Fruit fly (Drosophila melanogaster) whole organism, embryonic: Measurements from ENCODE around the gene Bub1.

Experiments
- C15 ChIP-seq: fragments of 200-800 bp; sonication (Bioruptor generic); IDR thresholded peaks from 3 replicates; pipeline ENCODE4 v1.3.6; 2022; ENCODE audit warnings: missing biosample characterization, missing genetic modification characterization
- CG10979 ChIP-seq: fragments of 200-800 bp; sonication (Bioruptor generic); optimal IDR thresholded peaks from 2 replicates; lab custom pipeline; 2018; ENCODE audit warnings: missing biosample characterization, mild to moderate bottlenecking, missing genetic modification characterization, moderate library complexity
- CG11247 ChIP-seq: fragments of 200-800 bp; sonication (Bioruptor generic); IDR thresholded peaks from 2 replicates; pipeline ENCODE4 v1.3.6; 2022; ENCODE audit warnings: missing biosample characterization, missing genetic modification characterization
- CG11695 ChIP-seq: fragments of 200-800 bp; sonication (Bioruptor generic); IDR thresholded peaks from 3 replicates; pipeline ENCODE4 v1.3.6; 2022; ENCODE audit warnings: missing biosample characterization, missing genetic modification characterization
- CG12769 ChIP-seq: fragments of 200-800 bp; sonication (Bioruptor generic); optimal IDR thresholded peaks from 2 replicates; lab custom pipeline; 2019; ENCODE audit warnings: missing biosample characterization, mild to moderate bottlenecking, missing genetic modification characterization, moderate library complexity
- CG17359 ChIP-seq: fragments of 200-800 bp; sonication (Bioruptor generic); optimal IDR thresholded peaks from 3 replicates; lab custom pipeline; 2018; ENCODE audit warnings: missing biosample characterization, mild to moderate bottlenecking, missing genetic modification characterization, moderate library complexity
- CG2199 ChIP-seq: fragments of 200-800 bp; sonication (Bioruptor generic); IDR thresholded peaks from 3 replicates; pipeline ENCODE4 v1.3.6; 2022; ENCODE audit warnings: missing biosample characterization, missing genetic modification characterization
- CG2678 ChIP-seq: fragments of 200-800 bp; sonication (Bioruptor generic); optimal IDR thresholded peaks from 3 replicates; lab custom pipeline; 2019; ENCODE audit warnings: missing biosample characterization, mild to moderate bottlenecking, missing genetic modification characterization, moderate library complexity
- CG31365 ChIP-seq: fragments of 200-800 bp; sonication (Bioruptor generic); optimal IDR thresholded peaks from 2 replicates; lab custom pipeline; 2018; ENCODE audit warnings: missing biosample characterization, mild to moderate bottlenecking, missing genetic modification characterization
- CG6791 ChIP-seq: fragments of 200-800 bp; sonication (Bioruptor generic); IDR thresholded peaks from 3 replicates; pipeline ENCODE4 v1.3.6; 2022; ENCODE audit warnings: missing biosample characterization, missing genetic modification characterization; ENCODE audit not compliant: partially characterized antibody
- CG7357 ChIP-seq: fragments of 200-800 bp; sonication (Bioruptor generic); IDR thresholded peaks from 3 replicates; pipeline ENCODE4 v1.3.6; 2022; ENCODE audit warnings: missing biosample characterization, missing genetic modification characterization
- CG7745 ChIP-seq: fragments of 200-800 bp; sonication (Bioruptor generic); optimal IDR thresholded peaks from 2 replicates; lab custom pipeline; 2018; ENCODE audit warnings: missing biosample characterization, mild to moderate bottlenecking, missing genetic modification characterization, moderate library complexity
- Fer2 ChIP-seq: fragments of 200-800 bp; sonication (Bioruptor generic); optimal IDR thresholded peaks from 2 replicates; lab custom pipeline; 2018; ENCODE audit warnings: missing biosample characterization, mild to moderate bottlenecking, missing genetic modification characterization, moderate library complexity
- H2.0 ChIP-seq: fragments of 200-800 bp; sonication (Bioruptor generic); IDR thresholded peaks from 2 replicates; pipeline ENCODE4 v1.3.6; 2022; ENCODE audit warnings: missing biosample characterization, missing genetic modification characterization
- Kr ChIP-seq: fragments of 200-800 bp; sonication (Bioruptor generic); optimal IDR thresholded peaks from 2 replicates; lab custom pipeline; 2017; ENCODE audit warnings: missing biosample characterization, mild to moderate bottlenecking, missing genetic modification characterization
- MBD-R2 ChIP-seq: fragments of 200-800 bp; sonication (Bioruptor generic); IDR thresholded peaks from 2 replicates; pipeline ENCODE4 v1.3.6; 2022; ENCODE audit warnings: missing biosample characterization, missing genetic modification characterization
- Stat92E ChIP-seq, 3 experiments: fragments of >200 bp in 2 of 3; fragments of 200-800 bp in 1 of 3; sonication (Bioruptor generic) in 1 of 3; optimal IDR thresholded peaks; 2 replicates each; lab custom pipeline; 2017 to 2019; ENCODE audit warnings: missing biosample characterization in 3 of 3, missing genetic modification characterization in 3 of 3, mild to moderate bottlenecking in 1 of 3, moderate library complexity in 1 of 3
- abd-A ChIP-seq: fragments of 200-800 bp; sonication (Bioruptor generic); optimal IDR thresholded peaks from 3 replicates; lab custom pipeline; 2019; ENCODE audit warnings: missing biosample characterization, mild to moderate bottlenecking, missing genetic modification characterization, moderate library complexity
- ac ChIP-seq: fragments of 200-800 bp; sonication (Bioruptor generic); optimal IDR thresholded peaks from 3 replicates; lab custom pipeline; 2017; ENCODE audit warnings: missing biosample characterization, mild to moderate bottlenecking, missing genetic modification characterization
- ara ChIP-seq: fragments of 200-800 bp; sonication (Bioruptor generic); IDR thresholded peaks from 2 replicates; pipeline ENCODE4 v1.3.6; 2022; ENCODE audit warnings: missing biosample characterization, missing genetic modification characterization
- bab2 ChIP-seq: fragments of 200-800 bp; sonication (Bioruptor generic); optimal IDR thresholded peaks from 2 replicates; lab custom pipeline; 2016; ENCODE audit warnings: missing biosample characterization, missing genetic modification characterization
- bigmax ChIP-seq: fragments of 200-800 bp; sonication (Bioruptor generic); optimal IDR thresholded peaks from 2 replicates; lab custom pipeline; 2018; ENCODE audit warnings: missing biosample characterization, mild to moderate bottlenecking, missing genetic modification characterization
- cad ChIP-seq: fragments of >200 bp; optimal IDR thresholded peaks from 2 replicates; lab custom pipeline; 2017; ENCODE audit warnings: missing biosample characterization, missing genetic modification characterization
- chm ChIP-seq: fragments of 200-800 bp; sonication (Bioruptor generic); IDR thresholded peaks from 2 replicates; pipeline ENCODE4 v1.3.6; 2022; ENCODE audit warnings: missing biosample characterization, missing genetic modification characterization
- cwo ChIP-seq: fragments of 200-800 bp; sonication (Bioruptor generic); optimal IDR thresholded peaks from 3 replicates; lab custom pipeline; 2017; ENCODE audit warnings: missing biosample characterization, missing genetic modification characterization, mild to moderate bottlenecking, moderate library complexity, missing genetic modification reagents
- dpn ChIP-seq, 2 experiments: fragments of 200-800 bp; sonication (Bioruptor generic); optimal IDR thresholded peaks; 3 replicates each; lab custom pipeline; 2016; ENCODE audit warnings: missing biosample characterization in 2 of 2, missing genetic modification characterization in 2 of 2
- dysf ChIP-seq: fragments of 200-800 bp; sonication (Bioruptor generic); IDR thresholded peaks from 3 replicates; pipeline ENCODE4 v1.3.6; 2022; ENCODE audit warnings: missing biosample characterization, missing genetic modification characterization
- eve ChIP-seq, 2 experiments: fragments of >200 bp; optimal IDR thresholded peaks; 2 replicates each; lab custom pipeline; 2017; ENCODE audit warnings: missing biosample characterization in 2 of 2, missing genetic modification characterization in 2 of 2
- ewg ChIP-seq: fragments of 200-800 bp; sonication (Bioruptor generic); optimal IDR thresholded peaks from 3 replicates; lab custom pipeline; 2017; ENCODE audit warnings: mild to moderate bottlenecking, missing biosample characterization, missing genetic modification reagents, missing genetic modification characterization
- grau ChIP-seq: fragments of 200-800 bp; optimal IDR thresholded peaks from 3 replicates; lab custom pipeline; 2019; ENCODE audit warnings: missing biosample characterization, mild to moderate bottlenecking, missing genetic modification characterization, moderate library complexity
- grn ChIP-seq: fragments of 200-800 bp; sonication (Bioruptor generic); optimal IDR thresholded peaks from 3 replicates; lab custom pipeline; 2017; ENCODE audit warnings: missing biosample characterization, missing genetic modification characterization
- insv ChIP-seq, 2 experiments: fragments of 200-800 bp; sonication (Bioruptor generic); optimal IDR thresholded peaks; 3 replicates each; lab custom pipeline; 2016 to 2018; ENCODE audit warnings: missing biosample characterization in 2 of 2, missing genetic modification characterization in 2 of 2
- kni ChIP-seq: fragments of 200-800 bp; sonication (Bioruptor generic); optimal IDR thresholded peaks from 3 replicates; lab custom pipeline; 2017; ENCODE audit warnings: mild to moderate bottlenecking, missing biosample characterization, missing genetic modification reagents, missing genetic modification characterization
- nom ChIP-seq: fragments of 200-800 bp; sonication (Bioruptor generic); optimal IDR thresholded peaks from 2 replicates; lab custom pipeline; 2017; ENCODE audit warnings: missing biosample characterization, missing genetic modification characterization, mild to moderate bottlenecking, moderate library complexity, missing genetic modification reagents
- oc ChIP-seq: fragments of 200-800 bp; sonication (Bioruptor generic); optimal IDR thresholded peaks from 2 replicates; lab custom pipeline; 2018; ENCODE audit warnings: missing biosample characterization, mild to moderate bottlenecking, missing genetic modification characterization, moderate library complexity
- pros ChIP-seq: fragments of 200-800 bp; sonication (Bioruptor generic); optimal IDR thresholded peaks from 3 replicates; lab custom pipeline; 2019; ENCODE audit warnings: missing biosample characterization, mild to moderate bottlenecking, missing genetic modification characterization, moderate library complexity
- sens ChIP-seq: fragments of 200-800 bp; sonication (Bioruptor generic); peaks from one replicate; lab custom pipeline; 2016; ENCODE audit warnings: missing biosample characterization, missing genetic modification characterization
- sqz ChIP-seq: fragments of 200-800 bp; sonication (Bioruptor generic); optimal IDR thresholded peaks from 3 replicates; lab custom pipeline; 2018; ENCODE audit warnings: missing biosample characterization, mild to moderate bottlenecking, missing genetic modification characterization
- trem ChIP-seq: fragments of 200-800 bp; optimal IDR thresholded peaks from 3 replicates; lab custom pipeline; 2019; ENCODE audit warnings: missing biosample characterization, mild to moderate bottlenecking, missing genetic modification characterization, moderate library complexity
- twi ChIP-seq: fragments of 200-800 bp; optimal IDR thresholded peaks from 2 replicates; lab custom pipeline; 2019; ENCODE audit warnings: missing biosample characterization, mild to moderate bottlenecking, missing genetic modification characterization, moderate library complexity
- unpg ChIP-seq: fragments of 200-800 bp; sonication (Bioruptor generic); optimal IDR thresholded peaks from 3 replicates; lab custom pipeline; 2018; ENCODE audit warnings: missing biosample characterization, mild to moderate bottlenecking, missing genetic modification characterization, moderate library complexity

Gene Bub1

DNA sequence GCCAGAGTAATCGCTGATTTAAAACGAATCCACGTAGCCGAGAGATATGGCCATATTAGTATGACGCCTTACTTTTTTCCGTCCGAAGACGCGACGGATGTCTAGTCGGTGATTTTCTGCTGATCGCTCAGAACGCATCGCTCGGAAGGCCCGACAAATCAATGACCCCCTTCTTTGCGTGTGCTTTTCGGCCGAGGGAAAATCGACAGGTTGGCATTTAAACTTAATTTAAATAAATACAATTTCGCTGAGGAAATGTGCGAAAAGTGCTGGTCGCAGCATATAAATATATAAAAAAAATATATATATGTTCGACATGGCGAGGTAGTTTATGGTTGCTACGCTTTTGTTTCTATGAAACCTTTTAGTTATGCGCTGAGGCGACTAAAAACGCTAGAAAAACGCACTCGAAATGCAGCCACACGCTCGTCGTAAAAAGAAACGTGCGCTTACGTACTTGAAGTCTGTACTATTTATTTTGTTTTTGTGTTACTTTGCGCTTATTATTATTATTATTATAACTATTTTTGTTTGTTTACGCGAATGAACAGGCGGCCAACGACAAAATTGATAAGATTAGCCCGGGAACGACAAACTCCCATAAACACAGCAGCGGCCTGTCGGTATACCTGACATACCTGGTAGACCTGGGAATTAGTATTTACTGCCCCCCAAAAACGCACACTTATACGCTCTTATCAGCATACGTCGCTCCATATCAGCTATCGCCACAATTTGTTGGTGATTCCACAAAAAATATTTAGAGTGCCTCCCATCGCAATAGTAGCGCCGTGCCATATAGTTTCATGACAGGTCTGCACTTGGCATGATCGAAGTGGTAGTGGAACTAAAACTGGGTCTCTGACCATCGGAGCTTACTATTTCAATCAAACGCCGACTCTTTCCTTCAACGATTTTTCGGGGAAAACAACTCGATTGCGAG, 45.4 kb upstream of the Bub1 start (continued):
- peak; percentile 64 for TF ChIP-seq grn (GFP tag; lab: Kevin White, UChicago)
- peak; percentile 66 for TF ChIP-seq cwo (GFP tag; lab: Kevin White, UChicago)
- TF ChIP-seq unpg (GFP tag; lab: Kevin White, UChicago), result no peak
- TF ChIP-seq H2.0 (GFP tag; lab: Robert Waterston, UW), result 0 out of 2 replicates have a peak, but pooled peaks have one; percentile 5
- no peak for TF ChIP-seq ewg (GFP tag; lab: Kevin White, UChicago)
- no peak for TF ChIP-seq Fer2
- no peak for TF ChIP-seq bigmax (GFP tag; lab: Kevin White, UChicago)
- peak; percentile 90 for TF ChIP-seq CG12769 (tag; lab: Kevin White, UChicago)
- TF ChIP-seq chm (GFP tag; lab: Robert Waterston, UW), result peak; percentile 54
- 0 out of 3 replicates have a peak, but pooled peaks have one; percentile 24 for TF ChIP-seq CG6791 (GFP tag; lab: Robert Waterston, UW)
- no peak for TF ChIP-seq grau
- TF ChIP-seq MBD-R2, result no peak
- TF ChIP-seq CG2678, result peak; percentile 43

DNA sequence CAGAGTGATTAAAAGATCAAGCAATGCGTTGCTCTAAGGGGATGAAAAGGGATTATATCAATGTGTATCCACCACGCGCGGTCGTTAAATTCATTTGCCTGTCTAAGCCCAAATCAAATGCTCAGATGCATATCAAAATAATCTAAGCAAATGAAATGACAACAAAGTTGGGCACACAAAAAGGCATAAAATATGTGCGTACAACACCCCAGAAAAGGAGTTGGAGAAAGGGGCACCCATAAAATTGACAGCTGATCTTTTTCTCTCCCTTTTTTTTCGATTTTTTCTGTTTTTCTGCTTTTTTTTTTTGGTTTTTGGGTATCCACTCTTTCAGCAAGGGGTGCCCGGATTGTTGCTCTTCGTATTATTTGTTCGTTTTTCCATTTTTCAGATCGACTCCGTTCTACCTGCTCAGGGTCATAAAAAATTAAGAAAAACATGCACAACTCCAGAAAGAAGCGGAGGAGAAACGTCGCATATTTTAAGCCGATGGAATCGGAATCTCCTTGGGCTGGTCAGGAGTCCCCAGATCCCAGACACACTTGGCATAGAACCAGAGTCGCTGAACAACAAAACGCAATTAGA, 43.9 kb upstream of the Bub1 start:
- TF ChIP-seq dpn (GFP tag; optimal IDR thresholded peaks at IDR 0.05; lab: Kevin White, UChicago) (no peak), bab2 (GFP tag; lab: Kevin White, UChicago) (no peak), abd-A (tag; lab: Kevin White, UChicago) (peak; percentile 40), Stat92E (GFP tag; optimal IDR thresholded peaks at IDR 0.05; lab: Kevin White, UChicago) (peak in 1 of 3 experiments; percentile 70), CG7745 (tag; lab: Kevin White, UChicago) (peak; percentile 80), eve (GFP tag; optimal IDR thresholded peaks at IDR 0.05; lab: Kevin White, UChicago) (peak in 1 of 2 experiments; percentile 49), Kr (GFP tag; lab: Kevin White, UChicago) (peak; percentile 74), CG2199 (GFP tag; lab: Robert Waterston, UW) (peak; percentile 77; the same call in 2 of the 3 replicates), cad (GFP tag; lab: Kevin White, UChicago) (peak; percentile 20), sens (peak; percentile 7), ara (GFP tag; lab: Robert Waterston, UW) (no peak), grn (GFP tag; lab: Kevin White, UChicago) (peak; percentile 86), CG11247 (GFP tag; lab: Robert Waterston, UW) (no peak), CG31365 (tag; lab: Kevin White, UChicago) (no peak), pros (GFP tag; lab: Kevin White, UChicago) (peak; percentile 68), CG17359 (no peak), kni (GFP tag; lab: Kevin White, UChicago) (peak; percentile 79), twi (tag; lab: Kevin White, UChicago) (peak; percentile 30), oc (peak; percentile 69), insv (GFP tag; optimal IDR thresholded peaks at IDR 0.05; lab: Kevin White, UChicago) (peak in 1 of 2 experiments; percentile 13), CG10979 (tag; lab: Kevin White, UChicago) (no peak), CG7357 (GFP tag; lab: Robert Waterston, UW) (no peak), CG11695 (GFP tag; lab: Robert Waterston, UW) (no peak), trem (tag; lab: Kevin White, UChicago) (no peak), ac (GFP tag; lab: Kevin White, UChicago) (peak; percentile 60), dysf (GFP tag; lab: Robert Waterston, UW) (no peak), C15 (GFP tag; lab: Robert Waterston, UW) (no peak), nom (peak; percentile 48), sqz (GFP tag; lab: Kevin White, UChicago) (peak; percentile 93)
